Worm (Caenorhabditis elegans) whole organism, L3 larva: ENCODE results near the gene clec-227.
A peak's percentile ranks its signal among the peaks of the same experiment; 100 is the strongest.

Experiments
- R02D3.7 ChIP-seq: fragments of 150-350 bp; optimal IDR thresholded peaks from 2 replicates; lab custom pipeline; 2014; ENCODE audit warnings: missing biosample characterization, missing genetic modification characterization
- ZK546.5 ChIP-seq: sonication (generic microtip); optimal IDR thresholded peaks from 2 replicates; lab custom pipeline; 2017; ENCODE audit warnings: missing biosample characterization, missing genetic modification characterization
- ama-1 ChIP-seq: fragments of 150-350 bp; optimal IDR thresholded peaks from 2 replicates; lab custom pipeline; 2018
- ceh-28 ChIP-seq: fragments of 150-350 bp; optimal IDR thresholded peaks from 2 replicates; lab custom pipeline; 2014; ENCODE audit warnings: missing biosample characterization, missing genetic modification reagents, missing genetic modification characterization
- ceh-82 ChIP-seq: fragments of 150-350 bp; optimal IDR thresholded peaks from 2 replicates; lab custom pipeline; 2014; ENCODE audit warnings: missing biosample characterization, missing genetic modification characterization
- ceh-9 ChIP-seq: sonication (generic microtip); optimal IDR thresholded peaks from 2 replicates; lab custom pipeline; 2018; ENCODE audit warnings: missing biosample characterization, missing genetic modification characterization
- daf-12 ChIP-seq: fragments of 150-350 bp; optimal IDR thresholded peaks from 2 replicates; lab custom pipeline; 2014; ENCODE audit warnings: missing biosample characterization, missing genetic modification reagents, missing genetic modification characterization
- egl-27 ChIP-seq: sonication (generic microtip); optimal IDR thresholded peaks from 4 replicates; lab custom pipeline; 2017; ENCODE audit warnings: missing biosample characterization, missing genetic modification reagents, missing genetic modification characterization
- egl-5 ChIP-seq: fragments of 150-350 bp; optimal IDR thresholded peaks from 2 replicates; lab custom pipeline; 2017; ENCODE audit warnings: missing biosample characterization, missing genetic modification reagents, missing genetic modification characterization, inconsistent platforms
- elt-1 ChIP-seq: fragments of 150-350 bp; optimal IDR thresholded peaks from 2 replicates; lab custom pipeline; 2014; ENCODE audit warnings: missing biosample characterization, missing genetic modification characterization
- elt-2 ChIP-seq: sonication (generic microtip); optimal IDR thresholded peaks from 2 replicates; lab custom pipeline; 2016; ENCODE audit warnings: missing genetic modification reagents, mild to moderate bottlenecking, missing genetic modification characterization, missing compliant biosample characterization
- elt-3 ChIP-seq, 3 experiments: fragments of 150-350 bp in 1 of 3; sonication (generic microtip) in 2 of 3; optimal IDR thresholded peaks; 2 replicates in 2 of 3; 4 replicates in 1 of 3; lab custom pipeline; 2014 to 2017; ENCODE audit warnings: missing biosample characterization in 3 of 3, missing genetic modification characterization in 3 of 3
- eor-1 ChIP-seq, 2 experiments: fragments of 150-350 bp; optimal IDR thresholded peaks; 2 replicates each; lab custom pipeline; 2014 to 2018; ENCODE audit warnings: missing biosample characterization in 2 of 2, missing genetic modification characterization in 2 of 2
- fkh-10 ChIP-seq: sonication (generic microtip); optimal IDR thresholded peaks from 2 replicates; lab custom pipeline; 2017; ENCODE audit warnings: missing biosample characterization, missing genetic modification reagents, missing genetic modification characterization
- fkh-2 ChIP-seq: fragments of 150-350 bp; optimal IDR thresholded peaks from 2 replicates; lab custom pipeline; 2014; ENCODE audit warnings: missing biosample characterization, missing genetic modification reagents, missing genetic modification characterization
- fos-1 ChIP-seq: fragments of 150-350 bp; optimal IDR thresholded peaks from 2 replicates; lab custom pipeline; 2014; ENCODE audit warnings: missing biosample characterization, missing genetic modification characterization
- hmg-11 ChIP-seq: sonication (generic microtip); optimal IDR thresholded peaks from 2 replicates; lab custom pipeline; 2016; ENCODE audit warnings: missing genetic modification characterization, missing compliant biosample characterization
- jun-1 ChIP-seq: fragments of 150-350 bp; optimal IDR thresholded peaks from 2 replicates; lab custom pipeline; 2014; ENCODE audit warnings: missing biosample characterization, missing genetic modification reagents, missing genetic modification characterization
- lin-15B ChIP-seq: fragments of 150-350 bp; optimal IDR thresholded peaks from 2 replicates; lab custom pipeline; 2014; ENCODE audit warnings: missing biosample characterization, missing genetic modification characterization
- lin-39 ChIP-seq: fragments of 150-350 bp; optimal IDR thresholded peaks from 2 replicates; lab custom pipeline; 2018; ENCODE audit warnings: missing biosample characterization, missing genetic modification reagents, missing genetic modification characterization
- lsy-12 ChIP-seq: sonication (generic microtip); optimal IDR thresholded peaks from 2 replicates; lab custom pipeline; 2016; ENCODE audit warnings: mild to moderate bottlenecking, missing genetic modification characterization, missing compliant biosample characterization
- mdl-1 ChIP-seq: fragments of 150-350 bp; optimal IDR thresholded peaks from 2 replicates; lab custom pipeline; 2014; ENCODE audit warnings: missing biosample characterization, missing genetic modification characterization
- nfya-1 ChIP-seq: sonication (generic microtip); optimal IDR thresholded peaks from 2 replicates; lab custom pipeline; 2017; ENCODE audit warnings: missing genetic modification characterization, mild to moderate bottlenecking, missing compliant biosample characterization, antibody characterized with exemption, moderate library complexity; ENCODE audit not compliant: insufficient read depth
- nhr-12 ChIP-seq: fragments of 150-350 bp; optimal IDR thresholded peaks from 2 replicates; lab custom pipeline; 2014; ENCODE audit warnings: missing biosample characterization, missing genetic modification characterization
- nhr-23 ChIP-seq: fragments of 150-350 bp; optimal IDR thresholded peaks from 2 replicates; lab custom pipeline; 2014; ENCODE audit warnings: missing biosample characterization, missing genetic modification reagents, missing genetic modification characterization
- nhr-237 ChIP-seq: fragments of 150-350 bp; optimal IDR thresholded peaks from 2 replicates; lab custom pipeline; 2014; ENCODE audit warnings: missing biosample characterization, missing genetic modification characterization
- nhr-25 ChIP-seq: sonication (generic microtip); optimal IDR thresholded peaks from 2 replicates; lab custom pipeline; 2017; ENCODE audit warnings: missing biosample characterization, missing genetic modification characterization
- nhr-67 ChIP-seq: fragments of 150-350 bp; optimal IDR thresholded peaks from 2 replicates; lab custom pipeline; 2014; ENCODE audit warnings: missing biosample characterization, missing genetic modification characterization
- nhr-76 ChIP-seq: fragments of 150-350 bp; sonication (generic microtip); optimal IDR thresholded peaks from 5 replicates; lab custom pipeline; 2014; ENCODE audit warnings: missing biosample characterization, missing genetic modification characterization
- nhr-77 ChIP-seq: fragments of 150-350 bp; optimal IDR thresholded peaks from 2 replicates; lab custom pipeline; 2014; ENCODE audit warnings: missing biosample characterization, missing genetic modification characterization
- pha-4 ChIP-seq: fragments of 150-350 bp; optimal IDR thresholded peaks from 2 replicates; lab custom pipeline; 2014; ENCODE audit warnings: missing biosample characterization, missing genetic modification reagents, missing genetic modification characterization
- pqm-1 ChIP-seq: fragments of 150-350 bp; optimal IDR thresholded peaks from 2 replicates; lab custom pipeline; 2017; ENCODE audit warnings: missing biosample characterization, missing genetic modification characterization, inconsistent platforms
- sea-2 ChIP-seq: fragments of 150-350 bp; sonication (generic microtip); optimal IDR thresholded peaks from 4 replicates; lab custom pipeline; 2014; ENCODE audit warnings: missing biosample characterization, missing genetic modification reagents, missing genetic modification characterization
- skn-1 ChIP-seq: fragments of 150-350 bp; optimal IDR thresholded peaks from 2 replicates; lab custom pipeline; 2014; ENCODE audit warnings: missing biosample characterization, missing genetic modification characterization
- tbx-2 ChIP-seq: sonication (generic microtip); optimal IDR thresholded peaks from 2 replicates; lab custom pipeline; 2016; ENCODE audit warnings: mild to moderate bottlenecking, missing genetic modification characterization, missing compliant biosample characterization
- unc-39 ChIP-seq: sonication (generic microtip); optimal IDR thresholded peaks from 4 replicates; lab custom pipeline; 2017; ENCODE audit warnings: missing biosample characterization, missing genetic modification characterization
- zag-1 ChIP-seq: fragments of 150-350 bp; optimal IDR thresholded peaks from 2 replicates; lab custom pipeline; 2014; ENCODE audit warnings: missing biosample characterization, missing genetic modification characterization
- ztf-11 ChIP-seq: fragments of 150-350 bp; optimal IDR thresholded peaks from 2 replicates; lab custom pipeline; 2014; ENCODE audit warnings: missing biosample characterization, missing genetic modification characterization

Gene clec-227

ce11 chrV:14495493-14495892 is 23.2 kb downstream of the clec-227 start:
- TF ChIP-seq fos-1 (tag; lab: Kevin White, UChicago) (no peak), nhr-77 (no peak), hmg-11 (tag; lab: Kevin White, UChicago) (no peak), pqm-1 (tag; lab: Kevin White, UChicago) (no peak)

- TF ChIP-seq pha-4 (tag; lab: Kevin White, UChicago) (peak; percentile 18), nhr-23 (tag; lab: Kevin White, UChicago) (no peak)
- TF ChIP-seq, all 47 proteins: peak for 1
Measured at ce11 chrV:14496446-14496845, 24.1 kb downstream of the clec-227 start.

ce11 chrV:14498204-14498603 is 25.9 kb downstream of the clec-227 start:
- TF ChIP-seq elt-1 (tag; lab: Kevin White, UChicago) (no peak), lsy-12 (tag; lab: Kevin White, UChicago) (no peak), fkh-2 (tag; lab: Kevin White, UChicago) (no peak), jun-1 (no peak), ceh-28 (tag; lab: Kevin White, UChicago) (no peak), nhr-237 (tag; lab: Kevin White, UChicago) (no peak), unc-39 (tag; lab: Kevin White, UChicago) (no peak), R02D3.7 (no peak), elt-2 (tag; lab: Kevin White, UChicago) (no peak)

- TF ChIP-seq pqm-1 (tag; lab: Kevin White, UChicago) (no peak), tbx-2 (tag; lab: Kevin White, UChicago) (no peak), egl-27 (tag; lab: Kevin White, UChicago) (no peak), unc-39 (tag; lab: Kevin White, UChicago) (no peak), zag-1 (tag; lab: Kevin White, UChicago) (no peak), nhr-23 (tag; lab: Kevin White, UChicago) (peak; percentile 16), ceh-28 (tag; lab: Kevin White, UChicago) (no peak), lin-39 (tag; lab: Kevin White, UChicago) (no peak), mdl-1 (tag; lab: Kevin White, UChicago) (no peak), pha-4 (tag; lab: Kevin White, UChicago) (peak; percentile 59), fkh-10 (GFP tag; lab: Kevin White, UChicago) (no peak), nhr-67 (tag; lab: Kevin White, UChicago) (no peak), ceh-82 (no peak), nhr-77 (no peak), nhr-76 (tag; lab: Kevin White, UChicago) (no peak), ZK546.5 (tag; lab: Kevin White, UChicago) (no peak), ztf-11 (tag; lab: Kevin White, UChicago) (no peak), daf-12 (no peak), lin-15B (tag; lab: Kevin White, UChicago) (no peak), eor-1 (tag; optimal IDR thresholded peaks at IDR 0.05; lab: Kevin White, UChicago) (no peak), nfya-1 (tag; lab: Kevin White, UChicago) (no peak), jun-1 (no peak), sea-2 (GFP tag; lab: Kevin White, UChicago) (no peak), lsy-12 (tag; lab: Kevin White, UChicago) (no peak), nhr-25 (tag; lab: Kevin White, UChicago) (peak; percentile 21), skn-1 (tag; lab: Kevin White, UChicago) (no peak), nhr-12 (tag; lab: Kevin White, UChicago) (no peak), ama-1 (lab: Kevin White, UChicago) (peak; percentile 15), R02D3.7 (no peak), ceh-9 (tag; lab: Kevin White, UChicago) (no peak), elt-3 (tag; optimal IDR thresholded peaks at IDR 0.05; lab: Kevin White, UChicago) (no peak), elt-2 (tag; lab: Kevin White, UChicago) (no peak), egl-5 (no peak), elt-1 (tag; lab: Kevin White, UChicago) (no peak)
- TF ChIP-seq, all 47 proteins: peak for 4
Measured at ce11 chrV:14499074-14499864, 26.9 kb downstream of the clec-227 start.
